Fruit fly (Drosophila melanogaster) S2 (cell line): ENCODE results near the gene CG10570.
A peak's percentile ranks its signal among the peaks of the same experiment; 100 is the strongest.

Experiments
- CG8478 ChIP-seq: fragments of >200 bp; optimal IDR thresholded peaks from 2 replicates; lab custom pipeline; 2018
- CTCF ChIP-seq, 2 experiments: fragments of >200 bp; optimal IDR thresholded peaks; 2 replicates each; lab custom pipeline; 2018

The CG10570 gene

DNA sequence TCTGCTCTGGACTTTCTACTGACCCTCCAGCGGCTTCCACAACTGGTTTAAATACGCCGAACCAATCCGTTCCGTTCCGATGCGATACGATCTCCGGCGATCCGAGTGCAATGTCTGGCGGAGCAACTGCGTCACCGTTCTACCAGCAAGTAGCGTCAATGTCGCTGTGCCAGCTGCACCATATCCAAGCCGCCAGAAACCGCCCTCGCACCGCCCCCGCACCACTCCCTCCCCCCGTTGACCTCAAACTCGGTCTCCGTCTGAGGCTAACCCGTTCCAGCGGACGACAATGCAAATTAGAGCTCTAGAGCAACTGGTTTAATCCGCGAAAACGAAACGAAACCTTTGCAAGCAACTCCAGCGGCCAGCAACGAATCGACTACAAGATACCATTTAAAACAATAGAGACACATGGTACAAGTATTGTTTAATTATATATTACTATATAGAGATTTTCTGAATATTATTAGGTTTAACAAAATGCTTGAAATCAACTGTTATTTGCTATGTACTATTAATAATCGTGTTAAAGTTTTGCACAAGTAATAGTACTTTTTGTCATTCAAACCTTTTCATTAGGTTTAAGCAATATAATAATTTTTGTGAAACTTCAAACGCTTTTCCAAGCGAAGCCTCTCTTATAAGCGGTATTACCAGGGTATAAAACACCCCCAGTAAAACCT, at the start of gene CG10570, which contains the start of gene CG42502:
Gene CG10570, minus strand, starts transcription at position 293 of the 683 bp plus-strand sequence.
Gene CG42502, minus strand, starts transcription at position 293 of the 683 bp plus-strand sequence.
- no peak for TF ChIP-seq CG8478 (lab: Kevin White, UChicago)
- no peak for TF ChIP-seq CTCF (optimal IDR thresholded peaks at IDR 0.05; lab: Kevin White, UChicago)

DNA sequence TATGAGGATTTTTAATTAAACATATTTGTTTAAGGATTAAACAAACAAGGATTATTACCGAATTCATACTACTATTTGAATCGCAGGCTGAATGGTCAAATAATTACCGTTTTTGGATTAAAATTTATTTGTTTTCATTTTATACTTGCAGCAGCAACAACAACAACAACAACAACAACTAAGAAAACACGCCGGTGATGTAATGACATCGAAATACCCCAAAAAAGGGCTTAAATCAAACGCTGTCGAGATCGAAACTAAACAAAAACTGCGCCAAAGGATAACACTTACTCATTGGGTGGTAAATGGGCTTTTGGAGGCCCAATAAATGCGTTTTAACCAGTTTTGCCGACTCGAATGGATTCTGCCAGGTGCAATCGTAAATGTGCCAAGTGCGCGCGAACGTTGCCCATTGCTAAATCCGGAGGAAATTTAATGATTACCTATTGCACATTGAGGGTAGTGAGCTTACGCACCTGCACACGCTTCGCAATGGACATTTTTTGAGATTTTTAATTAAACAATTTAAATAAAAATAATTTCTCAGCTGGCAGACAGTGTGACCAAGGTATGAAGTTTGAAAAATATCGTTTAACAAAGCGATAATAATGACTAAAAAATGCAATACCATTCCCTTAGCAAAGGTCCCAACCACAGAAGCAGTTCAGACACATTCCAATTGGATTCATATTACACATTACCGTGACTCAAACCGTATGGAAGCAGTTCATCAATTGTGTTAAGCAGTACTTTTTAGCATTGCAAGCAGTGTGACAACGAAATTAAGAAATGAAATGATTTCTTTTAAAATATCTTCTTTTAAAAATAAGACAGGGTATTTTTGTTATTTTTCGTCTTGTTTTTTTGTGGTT, 47.8 kb upstream of the CG10570 start, which contains the start of the genes CG10602 and mRpL13:
Gene CG10602, minus strand, starts transcription at position 588 of the 872 bp plus-strand sequence.
Gene mRpL13, minus strand, starts transcription at position 588 of the 872 bp plus-strand sequence.
- peak; percentile 58 to 80 for TF ChIP-seq CTCF (optimal IDR thresholded peaks at IDR 0.05; lab: Kevin White, UChicago)
- TF ChIP-seq CG8478 (lab: Kevin White, UChicago) = no peak

DNA sequence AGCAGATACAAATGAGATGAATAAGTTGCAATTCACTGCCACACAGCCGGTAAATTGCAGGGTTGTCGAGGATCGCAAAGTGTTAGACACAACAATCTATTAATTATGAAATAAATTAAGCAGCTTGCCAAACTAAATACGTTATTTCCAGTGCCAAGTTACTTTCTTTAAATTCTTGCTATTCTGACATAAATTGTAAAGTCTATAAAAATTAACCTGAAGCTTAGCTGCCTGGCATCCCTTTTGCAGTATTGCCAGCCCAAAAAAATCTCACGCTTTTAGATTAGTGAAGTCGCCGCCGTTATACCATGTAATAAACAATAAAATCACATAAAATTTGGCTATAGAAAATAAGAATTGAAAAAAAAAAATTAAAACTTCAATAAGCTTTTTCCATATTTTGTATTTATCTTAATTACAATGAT, 46.6 kb upstream of the CG10570 start:
- TF ChIP-seq CTCF (optimal IDR thresholded peaks at IDR 0.05; lab: Kevin White, UChicago) (no peak), CG8478 (lab: Kevin White, UChicago) (no peak)

DNA sequence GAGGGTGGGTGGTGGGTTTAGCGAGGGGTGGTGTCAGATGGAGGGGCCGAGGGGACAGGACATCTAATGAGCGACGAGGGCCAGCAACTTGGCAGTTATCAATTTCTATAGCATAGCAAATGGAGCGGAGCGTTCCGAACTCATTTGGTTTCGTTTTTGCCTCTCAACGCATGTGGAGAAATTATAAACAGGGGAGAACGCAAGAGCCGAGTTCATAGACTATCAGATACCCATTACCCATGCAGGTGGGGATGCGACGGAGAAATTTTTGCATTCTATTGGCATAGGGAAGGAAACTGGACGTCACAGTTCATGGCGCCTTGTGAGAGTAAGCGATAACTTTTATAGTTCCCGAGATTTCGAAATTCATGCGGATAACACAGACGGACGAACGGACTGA, 41.2 kb upstream of the CG10570 start:
- TF ChIP-seq CG8478 (lab: Kevin White, UChicago) (no peak), CTCF (optimal IDR thresholded peaks at IDR 0.05; lab: Kevin White, UChicago) (no peak)

DNA sequence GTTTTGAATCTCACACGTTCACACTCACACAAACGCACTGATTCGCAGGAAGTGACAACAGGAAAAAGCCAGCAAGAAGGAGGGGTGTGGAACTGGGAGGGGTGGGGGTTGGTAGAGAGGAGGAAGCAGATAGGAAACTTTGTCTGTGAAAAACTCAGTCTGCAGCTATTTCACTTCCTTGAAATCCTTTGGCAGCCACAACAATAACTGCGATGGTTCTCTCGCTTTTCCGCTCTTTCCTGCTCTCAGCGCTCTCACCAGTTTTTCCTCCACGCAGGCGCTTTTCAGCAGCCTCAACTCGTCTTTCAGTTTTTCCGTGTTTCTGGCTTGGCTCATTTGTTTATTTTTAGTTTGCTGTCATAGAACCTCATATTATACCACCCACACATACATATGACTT, 35.8 kb upstream of the CG10570 start:
- TF ChIP-seq CTCF (optimal IDR thresholded peaks at IDR 0.05; lab: Kevin White, UChicago) = no peak
- no peak for TF ChIP-seq CG8478 (lab: Kevin White, UChicago)

DNA sequence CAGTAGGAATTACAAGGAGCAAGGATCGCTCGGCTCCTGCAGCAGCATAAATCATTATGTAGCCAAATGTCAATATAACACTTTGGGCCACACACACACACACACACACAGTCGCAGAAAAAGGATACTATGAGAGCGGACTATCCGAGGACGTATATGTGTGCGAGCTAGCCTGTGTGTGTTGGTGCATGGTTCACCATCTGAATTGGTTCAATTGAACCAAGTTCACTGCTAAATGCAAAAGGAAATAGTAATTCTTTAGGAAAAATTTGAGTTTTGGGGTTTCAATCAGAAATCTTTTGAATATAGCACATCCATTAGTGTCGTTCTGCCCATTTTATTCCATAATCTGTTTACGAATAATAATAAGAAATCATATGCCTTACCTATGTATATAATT, 35.1 kb upstream of the CG10570 start:
- TF ChIP-seq CTCF (optimal IDR thresholded peaks at IDR 0.05; lab: Kevin White, UChicago) = no peak
- TF ChIP-seq CG8478 (lab: Kevin White, UChicago) = no peak

DNA sequence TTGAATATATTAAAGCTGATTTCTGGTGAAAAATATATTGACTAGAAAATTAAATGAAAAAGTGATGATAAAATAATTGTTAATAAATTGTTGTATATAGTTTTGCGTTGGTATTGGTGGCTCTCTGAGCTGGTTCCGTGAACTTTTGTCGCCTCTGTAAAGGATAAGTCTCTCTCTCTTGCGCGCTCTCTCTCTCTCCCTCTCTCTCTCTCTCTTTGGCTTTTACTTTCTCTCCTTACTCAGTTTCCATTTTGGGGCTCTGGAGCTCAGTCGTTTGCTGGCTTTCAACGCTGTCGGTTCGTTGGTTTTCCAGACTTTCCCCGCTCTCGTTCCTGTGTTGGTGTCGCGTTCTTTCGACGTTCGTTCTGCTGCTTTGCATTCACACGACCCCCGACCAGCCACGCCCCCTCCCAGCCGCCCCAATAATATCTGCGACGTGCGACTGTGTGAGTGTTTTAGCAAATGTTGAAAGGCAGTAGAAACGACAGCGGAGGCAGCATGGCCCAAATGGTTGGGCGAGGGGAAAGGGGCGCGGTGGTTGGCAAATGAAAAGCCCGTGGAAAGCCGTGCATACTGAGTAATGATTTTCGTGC, 34.0 kb upstream of the CG10570 start, which contains the start of gene CG17321:
Gene CG17321, plus strand, starts transcription at position 268 of the 593 bp plus-strand sequence.
- TF ChIP-seq CG8478 (lab: Kevin White, UChicago) (no peak), CTCF (optimal IDR thresholded peaks at IDR 0.05; lab: Kevin White, UChicago) (no peak)

DNA sequence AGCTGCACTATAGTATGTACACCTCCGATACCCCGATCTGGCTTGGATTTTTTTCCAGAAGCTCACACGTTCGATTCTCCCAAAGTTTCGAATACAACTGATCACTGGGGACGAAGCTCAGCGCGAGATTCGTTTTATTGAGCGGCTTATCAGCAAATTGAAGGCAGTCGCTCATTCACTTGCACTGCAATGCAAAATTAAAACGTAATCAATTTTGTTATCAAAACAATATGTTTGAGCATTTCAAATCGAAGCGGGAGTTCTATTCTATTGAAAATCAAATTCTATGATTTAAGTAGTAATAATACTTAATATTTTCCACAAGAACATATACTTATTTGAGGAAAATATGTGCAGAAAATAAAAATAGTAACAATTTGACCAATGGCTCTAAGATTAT, 33.4 kb upstream of the CG10570 start, which contains the start of gene CG33120:
Gene CG33120, minus strand, starts transcription at position 101 of the 400 bp plus-strand sequence.
- TF ChIP-seq CG8478 (lab: Kevin White, UChicago) = no peak
- no peak for TF ChIP-seq CTCF (optimal IDR thresholded peaks at IDR 0.05; lab: Kevin White, UChicago)

DNA sequence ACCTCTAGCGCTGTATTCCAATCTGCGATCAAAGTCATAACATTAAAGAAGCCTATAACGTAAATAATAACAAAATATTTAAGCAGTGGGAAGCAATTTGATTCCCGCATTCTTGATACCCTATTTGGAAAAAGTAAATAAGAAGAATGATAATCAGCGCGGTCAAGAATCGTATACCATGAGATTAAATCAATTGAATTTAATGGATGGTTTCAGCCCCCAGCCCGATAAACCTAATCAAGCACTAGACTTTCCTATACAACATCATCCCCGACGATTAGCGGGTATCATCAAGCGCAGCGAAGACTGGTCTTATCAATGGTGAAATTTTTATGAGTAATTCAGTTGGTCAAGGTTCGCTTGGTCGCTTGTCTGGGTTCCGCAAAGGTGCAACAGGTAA, 32.5 kb upstream of the CG10570 start:
- no peak for TF ChIP-seq CTCF (optimal IDR thresholded peaks at IDR 0.05; lab: Kevin White, UChicago)
- TF ChIP-seq CG8478 (lab: Kevin White, UChicago) = no peak

DNA sequence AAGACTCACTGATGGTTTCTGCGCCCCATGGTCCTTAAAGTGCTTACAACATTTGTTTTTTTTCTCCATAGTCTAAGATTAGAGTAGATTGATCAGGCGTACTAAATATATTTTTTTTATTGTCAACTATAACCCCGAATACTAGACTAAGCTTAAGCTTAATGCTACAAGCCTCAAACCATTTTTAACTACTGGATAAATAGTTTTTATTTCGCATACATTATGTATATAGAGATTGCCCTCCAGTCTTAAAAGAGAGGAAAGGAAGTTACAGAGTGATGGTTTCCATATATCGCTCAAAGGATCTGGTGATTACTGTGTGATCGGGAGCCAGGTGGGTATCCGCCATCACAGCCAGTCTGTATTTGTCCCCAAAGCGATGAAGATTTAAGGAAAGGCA, 30.2 kb upstream of the CG10570 start, which contains the start of gene CG31752:
Gene CG31752, minus strand, starts transcription at position 101 of the 400 bp plus-strand sequence.
- TF ChIP-seq CG8478 (lab: Kevin White, UChicago) (no peak), CTCF (optimal IDR thresholded peaks at IDR 0.05; lab: Kevin White, UChicago) (no peak)

DNA sequence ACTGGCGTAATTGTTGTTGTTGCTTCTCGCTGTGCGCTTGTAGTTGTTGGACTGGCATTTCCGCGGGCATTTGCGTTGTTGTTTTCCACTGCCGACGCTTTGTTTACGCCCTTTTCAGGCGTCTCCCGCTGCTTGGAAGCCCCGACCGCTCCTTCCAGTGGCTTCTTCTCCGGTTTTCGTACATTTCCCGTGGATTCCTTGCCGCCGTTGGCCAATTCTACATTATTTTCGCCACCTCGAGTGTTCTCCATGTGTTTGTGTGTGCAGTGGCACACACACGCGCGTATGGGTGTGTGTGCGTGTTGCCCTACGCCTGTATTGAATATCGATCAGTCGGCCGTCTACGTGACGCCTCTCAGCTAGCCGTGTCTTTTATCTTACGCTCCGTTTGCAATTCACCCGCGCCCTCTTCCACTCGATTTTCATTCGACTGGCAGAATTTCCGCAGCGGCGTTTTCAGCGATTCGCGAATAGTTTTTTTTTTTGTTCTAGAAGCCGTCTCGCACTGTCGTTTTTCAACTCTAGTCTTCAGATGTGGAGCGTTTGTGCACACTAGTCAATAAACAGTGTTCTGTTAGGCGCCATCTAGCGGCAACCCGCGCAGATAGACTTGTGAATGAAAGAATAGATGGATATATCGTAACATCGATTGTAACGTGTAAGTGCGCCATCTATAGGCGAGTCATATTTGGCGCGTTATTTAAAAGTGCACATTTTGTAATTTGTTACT, 28.3 kb upstream of the CG10570 start, which contains the start of gene CG10600:
Gene CG10600, minus strand, starts transcription at position 537 of the 730 bp plus-strand sequence.
- no peak for TF ChIP-seq CG8478 (lab: Kevin White, UChicago)
- peak; percentile 99 for TF ChIP-seq CTCF (optimal IDR thresholded peaks at IDR 0.05; lab: Kevin White, UChicago)

DNA sequence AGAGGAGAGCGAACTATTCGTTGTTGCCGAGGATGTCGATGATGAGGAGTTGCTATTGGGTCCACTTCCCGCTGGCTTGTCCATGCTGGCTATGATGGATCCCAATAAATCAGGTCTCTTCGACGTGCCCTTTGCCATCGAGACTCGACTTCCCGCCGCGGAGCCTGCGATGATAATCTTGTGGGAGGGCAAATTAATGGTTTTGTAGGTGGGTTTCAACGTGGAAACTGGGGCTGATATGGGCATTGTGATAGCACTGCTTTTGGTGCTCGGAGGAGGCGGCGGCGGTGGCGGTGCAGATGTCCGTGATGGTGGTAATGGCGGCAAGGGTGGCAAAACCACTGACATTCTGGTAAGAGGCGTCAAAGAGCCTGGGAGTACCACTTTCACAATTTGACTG, 23.5 kb upstream of the CG10570 start:
- TF ChIP-seq CTCF (optimal IDR thresholded peaks at IDR 0.05; lab: Kevin White, UChicago) (no peak), CG8478 (lab: Kevin White, UChicago) (no peak)
